Fruit fly (Drosophila melanogaster) S2 (cell line): ENCODE results near the gene CG13601.

ENCODE experiments used
- CG8478 ChIP-seq: fragments of >200 bp; optimal IDR thresholded peaks from 2 replicates; lab custom pipeline; 2018
- CTCF ChIP-seq, 2 experiments: fragments of >200 bp; optimal IDR thresholded peaks; 2 replicates each; lab custom pipeline; 2018

DNA sequence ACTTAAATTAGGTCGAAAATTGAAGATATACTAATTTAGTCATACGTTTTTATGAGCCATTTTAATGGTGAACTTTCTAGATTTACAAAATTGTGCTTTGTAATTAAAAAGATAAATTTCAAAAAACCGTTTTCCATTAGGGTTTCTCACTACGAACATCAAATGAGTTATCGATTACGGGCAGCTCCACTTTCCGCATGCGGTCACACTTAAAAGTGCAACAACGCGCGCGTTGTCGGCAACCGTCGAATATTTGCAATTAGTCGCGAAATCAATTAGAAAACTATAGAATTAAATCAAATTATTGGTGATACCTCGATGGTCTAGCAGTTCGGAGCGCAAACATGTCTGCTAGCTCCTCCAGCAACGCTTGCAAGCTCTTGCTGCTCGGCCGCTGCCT, 3.2 kb downstream of the CG13601 start, which contains the start of gene Ndc1:
- TF ChIP-seq CG8478 (lab: Kevin White, UChicago) (no peak), CTCF (optimal IDR thresholded peaks at IDR 0.05; lab: Kevin White, UChicago) (no peak)
